Fruit fly (Drosophila melanogaster): Measurements from ENCODE around the gene CG15535.

The CG15535 gene

DNA sequence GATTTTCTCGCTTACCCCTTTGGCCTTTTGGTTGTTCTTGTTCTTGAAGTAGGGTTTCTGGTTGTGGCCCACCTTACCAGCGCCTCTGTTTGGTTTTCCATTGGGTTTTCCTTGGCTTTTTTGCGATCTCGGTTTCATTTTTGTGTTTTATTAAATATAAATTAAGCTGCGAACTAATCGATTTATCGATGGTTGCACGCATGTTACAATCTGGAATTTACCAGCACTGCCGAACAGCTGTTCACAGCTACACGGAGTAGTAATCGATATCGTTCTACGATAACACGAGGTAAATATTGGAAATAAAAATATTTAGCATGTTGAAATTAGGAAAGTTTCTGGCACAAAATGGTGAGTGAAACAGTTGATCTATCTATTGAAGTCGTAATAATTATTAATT is at the start of gene CG15535, which contains the start of gene mRpS18C:
Gene CG15535 (minus strand): TSS at position 235 of the 400 bp plus-strand sequence.
Gene mRpS18C (plus strand): TSS at position 280 of the 400 bp plus-strand sequence.
- TF ChIP-seq E2f2 (GFP tag; IDR thresholded peaks at IDR 0.05) (peak; percentile 42), CG1024 (GFP tag; IDR thresholded peaks at IDR 0.05) (no peak), CG1792 (GFP tag; optimal IDR thresholded peaks at IDR 0.05) (no peak), CG8765 (GFP tag; IDR thresholded peaks at IDR 0.05) (no peak), CG16863 (GFP tag; optimal IDR thresholded peaks at IDR 0.05) (no peak), NK7.1 (GFP tag; optimal IDR thresholded peaks at IDR 0.05) (no peak), Xbp1 (GFP tag; optimal IDR thresholded peaks at IDR 0.05) (no peak), CG14965 (GFP tag; optimal IDR thresholded peaks at IDR 0.05; ENCODE audit: borderline replicate concordance) (no peak), D (optimal IDR thresholded peaks at IDR 0.05) (no peak), D (GFP tag; optimal IDR thresholded peaks at IDR 0.05) (no peak), C15 (GFP tag; IDR thresholded peaks at IDR 0.05) (no peak), fru (optimal IDR thresholded peaks at IDR 0.05) (no peak), Ets65A (GFP tag) (no peak), CG14050 (GFP tag; IDR thresholded peaks at IDR 0.05) (no peak), Scr (GFP tag; IDR thresholded peaks at IDR 0.05; ENCODE audit: partially characterized antibody) (peak; percentile 75), CG11456 (GFP tag; IDR thresholded peaks at IDR 0.05) (no peak), toy (GFP tag; IDR thresholded peaks at IDR 0.05) (no peak), mld (GFP tag; IDR thresholded peaks at IDR 0.05; ENCODE audit: partially characterized antibody) (peak; percentile 64; the same call in 1 of the 3 replicates), rib (GFP tag; IDR thresholded peaks at IDR 0.05) (no peak), fd96Cb (tag; optimal IDR thresholded peaks at IDR 0.05) (no peak), CG17359 (tag; optimal IDR thresholded peaks at IDR 0.05) (no peak), lmd (GFP tag; IDR thresholded peaks at IDR 0.05) (no peak), phol (tag; optimal IDR thresholded peaks at IDR 0.05) (peak; percentile 22), odd (GFP tag; optimal IDR thresholded peaks at IDR 0.05) (no peak), Doc3 (GFP tag; IDR thresholded peaks at IDR 0.05; ENCODE audit: partially characterized antibody) (peak; percentile 73), CG3407 (GFP tag; optimal IDR thresholded peaks at IDR 0.05) (no peak), CG1603 (tag; optimal IDR thresholded peaks at IDR 0.05) (peak; percentile 42), CG13287 (GFP tag; IDR thresholded peaks at IDR 0.05; ENCODE audit: partially characterized antibody) (peak; percentile 86), sug (tag; optimal IDR thresholded peaks at IDR 0.05) (peak; percentile 22), Blimp-1 (GFP tag; optimal IDR thresholded peaks at IDR 0.05) (no peak), CG18599 (GFP tag; optimal IDR thresholded peaks at IDR 0.05) (no peak), ato (GFP tag; IDR thresholded peaks at IDR 0.05; ENCODE audit: partially characterized antibody) (peak; percentile 80), CG4360 (GFP tag; IDR thresholded peaks at IDR 0.05) (no peak), CG8359 (GFP tag; optimal IDR thresholded peaks at IDR 0.05; ENCODE audit: borderline replicate concordance) (no peak), ara (GFP tag; IDR thresholded peaks at IDR 0.05) (no peak), CG7987 (GFP tag; optimal IDR thresholded peaks at IDR 0.05) (peak; percentile 3), hth (optimal IDR thresholded peaks at IDR 0.05) (no peak), MESR4 (GFP tag; optimal IDR thresholded peaks at IDR 0.05) (peak; percentile 64), CG10274 (GFP tag; optimal IDR thresholded peaks at IDR 0.05) (no peak), dmrt99B (tag; optimal IDR thresholded peaks at IDR 0.05) (no peak), ATbp (GFP tag; optimal IDR thresholded peaks at IDR 0.05) (no peak), CG2116 (GFP tag; optimal IDR thresholded peaks at IDR 0.05) (peak; percentile 90), CG18764 (GFP tag; optimal IDR thresholded peaks at IDR 0.05) (no peak), CG34422 (GFP tag; IDR thresholded peaks at IDR 0.05) (no peak), tgo (GFP tag; IDR thresholded peaks at IDR 0.05) (no peak), lov (optimal IDR thresholded peaks at IDR 0.05) (no peak), lov (GFP tag; IDR thresholded peaks at IDR 0.05) (no peak), CG11247 (GFP tag; IDR thresholded peaks at IDR 0.05) (no peak), CG18619 (GFP tag; optimal IDR thresholded peaks at IDR 0.05) (no peak), Fer1 (GFP tag; optimal IDR thresholded peaks at IDR 0.05) (peak; percentile 12), CTCF (GFP tag; optimal IDR thresholded peaks at IDR 0.05) (peak; percentile 71), Asciz (GFP tag; optimal IDR thresholded peaks at IDR 0.05) (no peak), Sin3A (optimal IDR thresholded peaks at IDR 0.05) (peak; percentile 0)

All from whole organism, embryonic.